Fruit fly (Drosophila melanogaster): Measurements from ENCODE around the gene CG17376.

dm6 chr2L:6836114-6836513 is 35.4 kb upstream of the CG17376 start:
- TF ChIP-seq insv (optimal IDR thresholded peaks at IDR 0.05) (no peak), psq (optimal IDR thresholded peaks at IDR 0.05) (no peak), ttk (optimal IDR thresholded peaks at IDR 0.05) (no peak), h (optimal IDR thresholded peaks at IDR 0.05) (no peak)

Data from Kc167 (cell line).